Worm (Caenorhabditis elegans) whole organism, L1 larva: ENCODE results near the gene map-2.
"Not testable (repeated sequence)": the region's sequence is repeated elsewhere in the genome, so short reads cannot be mapped to it uniquely, and the experiment has no call there.

Experiments used
- C04F5.9 ChIP-seq: sonication (generic microtip); optimal IDR thresholded peaks from 2 replicates; lab custom pipeline; 2016; ENCODE audit warnings: missing genetic modification characterization, missing compliant biosample characterization
- C34B4.2 ChIP-seq: sonication (generic microtip); optimal IDR thresholded peaks from 2 replicates; lab custom pipeline; 2017; ENCODE audit warnings: mild to moderate bottlenecking, missing genetic modification characterization, missing compliant biosample characterization
- F16B12.6 ChIP-seq: fragments of 150-350 bp; optimal IDR thresholded peaks from 2 replicates; lab custom pipeline; 2014; ENCODE audit warnings: missing biosample characterization, missing genetic modification characterization
- Y116A8C.19 ChIP-seq: sonication (generic microtip); optimal IDR thresholded peaks from 2 replicates; lab custom pipeline; 2016; ENCODE audit warnings: missing compliant biosample characterization, missing genetic modification characterization, borderline replicate concordance
- ama-1 ChIP-seq: fragments of 150-350 bp; optimal IDR thresholded peaks from 2 replicates; lab custom pipeline; 2014
- ceh-90 ChIP-seq: sonication (generic microtip); optimal IDR thresholded peaks from 2 replicates; lab custom pipeline; 2016; ENCODE audit warnings: missing genetic modification characterization, missing compliant biosample characterization
- ces-1 ChIP-seq: fragments of 150-350 bp; optimal IDR thresholded peaks from 2 replicates; lab custom pipeline; 2014; ENCODE audit warnings: missing biosample characterization, missing genetic modification reagents, missing genetic modification characterization
- efl-1 ChIP-seq, 4 experiments: fragments of 150-350 bp; optimal IDR thresholded peaks in 3 of 4; peaks in 1 of 4; 1 replicate in 1 of 4; 2 replicates in 3 of 4; lab custom pipeline; 2014; ENCODE audit warnings: missing biosample characterization in 2 of 4, missing genetic modification characterization in 2 of 4, missing genetic modification reagents in 2 of 4
- ets-5 ChIP-seq: fragments of 200-800 bp; sonication (Bioruptor generic); IDR thresholded peaks from 2 replicates; pipeline ENCODE4 v1.3.6; 2022; ENCODE audit warnings: missing genetic modification characterization, missing compliant biosample characterization
- fos-1 ChIP-seq: fragments of 150-350 bp; optimal IDR thresholded peaks from 2 replicates; lab custom pipeline; 2014; ENCODE audit warnings: missing biosample characterization, missing genetic modification characterization
- hlh-17 ChIP-seq: fragments of 200-800 bp; sonication (Bioruptor generic); optimal IDR thresholded peaks from 2 replicates; lab custom pipeline; 2018; ENCODE audit warnings: missing genetic modification characterization, mild to moderate bottlenecking, missing compliant biosample characterization, moderate library complexity, borderline replicate concordance
- hpl-2 ChIP-seq: fragments of 150-350 bp; optimal IDR thresholded peaks from 2 replicates; lab custom pipeline; 2014; ENCODE audit warnings: missing biosample characterization, missing genetic modification reagents, missing genetic modification characterization
- isw-1 ChIP-seq: fragments of 200-800 bp; sonication (Bioruptor generic); IDR thresholded peaks from 2 replicates; pipeline ENCODE4 v1.3.6; 2022; ENCODE audit warnings: missing genetic modification characterization, missing compliant biosample characterization
- lin-14 ChIP-seq: fragments of 200-800 bp; sonication (Bioruptor generic); optimal IDR thresholded peaks from 2 replicates; lab custom pipeline; 2018; ENCODE audit warnings: mild to moderate bottlenecking, missing genetic modification characterization, moderate library complexity, missing compliant biosample characterization
- lin-15B ChIP-seq: fragments of 150-350 bp; sonication (generic microtip); optimal IDR thresholded peaks from 3 replicates; lab custom pipeline; 2014; ENCODE audit warnings: missing biosample characterization, missing genetic modification characterization
- mab-9 ChIP-seq: fragments of 200-800 bp; sonication (Bioruptor generic); IDR thresholded peaks from 2 replicates; pipeline ENCODE4 v1.3.6; 2022; ENCODE audit warnings: missing genetic modification reagents, missing genetic modification characterization, missing compliant biosample characterization
- mep-1 ChIP-seq: fragments of 150-350 bp; optimal IDR thresholded peaks from 2 replicates; lab custom pipeline; 2014; ENCODE audit warnings: missing biosample characterization, missing genetic modification characterization
- nhr-11 ChIP-seq: fragments of 150-350 bp; optimal IDR thresholded peaks from 2 replicates; lab custom pipeline; 2014; ENCODE audit warnings: missing biosample characterization, missing genetic modification characterization
- nhr-19 ChIP-seq: fragments of 200-800 bp; sonication (Bioruptor generic); conservative IDR thresholded peaks from 2 replicates; pipeline ENCODE4 v1.3.6; 2022; ENCODE audit warnings: missing genetic modification characterization, missing compliant biosample characterization
- nhr-237 ChIP-seq: fragments of 150-350 bp; optimal IDR thresholded peaks from 2 replicates; lab custom pipeline; 2014; ENCODE audit warnings: missing biosample characterization, missing genetic modification characterization
- nhr-28 ChIP-seq: fragments of 150-350 bp; optimal IDR thresholded peaks from 2 replicates; lab custom pipeline; 2014; ENCODE audit warnings: missing biosample characterization, missing genetic modification characterization
- nhr-47 ChIP-seq: sonication (generic microtip); optimal IDR thresholded peaks from 2 replicates; lab custom pipeline; 2016; ENCODE audit warnings: mild to moderate bottlenecking, missing genetic modification characterization, moderate library complexity, missing compliant biosample characterization
- nhr-71 ChIP-seq: sonication (generic microtip); optimal IDR thresholded peaks from 2 replicates; lab custom pipeline; 2016; ENCODE audit warnings: mild to moderate bottlenecking, missing genetic modification characterization, moderate library complexity, missing compliant biosample characterization
- pag-3 ChIP-seq: sonication (generic microtip); optimal IDR thresholded peaks from 2 replicates; lab custom pipeline; 2017; ENCODE audit warnings: missing genetic modification characterization, mild to moderate bottlenecking, missing compliant biosample characterization, antibody characterized with exemption, borderline replicate concordance; ENCODE audit not compliant: insufficient read depth
- rnt-1 ChIP-seq: sonication (generic microtip); optimal IDR thresholded peaks from 2 replicates; lab custom pipeline; 2016; ENCODE audit warnings: mild to moderate bottlenecking, missing genetic modification characterization, moderate library complexity, missing compliant biosample characterization
- sox-4 ChIP-seq: sonication (generic microtip); optimal IDR thresholded peaks from 2 replicates; lab custom pipeline; 2016; ENCODE audit warnings: missing genetic modification characterization, missing compliant biosample characterization
- sptf-1 ChIP-seq: fragments of 150-350 bp; optimal IDR thresholded peaks from 2 replicates; lab custom pipeline; 2014; ENCODE audit warnings: missing biosample characterization, missing genetic modification characterization
- sup-37 ChIP-seq: fragments of 200-800 bp; sonication (Bioruptor generic); optimal IDR thresholded peaks from 2 replicates; lab custom pipeline; 2018; ENCODE audit warnings: mild to moderate bottlenecking, missing genetic modification characterization, missing compliant biosample characterization
- swsn-7 ChIP-seq: sonication (generic microtip); optimal IDR thresholded peaks from 2 replicates; lab custom pipeline; 2016; ENCODE audit warnings: missing genetic modification characterization, missing compliant biosample characterization
- tbx-2 ChIP-seq: sonication (generic microtip); optimal IDR thresholded peaks from 2 replicates; lab custom pipeline; 2016; ENCODE audit warnings: missing genetic modification characterization, missing compliant biosample characterization
- tlp-1 ChIP-seq: fragments of 150-350 bp; optimal IDR thresholded peaks from 2 replicates; lab custom pipeline; 2014; ENCODE audit warnings: missing biosample characterization, missing genetic modification characterization
- unc-86 ChIP-seq: sonication (generic microtip); optimal IDR thresholded peaks from 2 replicates; lab custom pipeline; 2016; ENCODE audit warnings: missing genetic modification characterization, missing compliant biosample characterization
- vab-15 ChIP-seq: sonication (generic microtip); optimal IDR thresholded peaks from 2 replicates; lab custom pipeline; 2017; ENCODE audit warnings: missing genotype, mild to moderate bottlenecking, missing genetic modification characterization, missing compliant biosample characterization
- ztf-4 ChIP-seq: fragments of 150-350 bp; optimal IDR thresholded peaks from 2 replicates; lab custom pipeline; 2014; ENCODE audit warnings: missing biosample characterization, missing genetic modification characterization

map-2 gene

ce11 chrIV:16842873-16843272 is 11.8 kb downstream of the map-2 start, which contains the start of gene Y116A8A.150:
Y116A8A.150 (minus strand) TSS chrIV:16842973.
- TF ChIP-seq unc-86; rnt-1 (tag; lab: Kevin White, UChicago); hlh-17: not testable (repeated sequence)

ce11 chrIV:16831366-16831765 is 23.3 kb downstream of the map-2 start, which contains the start of gene clec-194:
clec-194 (plus strand) TSS chrIV:16831666.
- TF ChIP-seq C04F5.9 (tag; lab: Kevin White, UChicago), result no peak
- TF ChIP-seq ets-5 (GFP tag; lab: Robert Waterston, UW), result no peak
- TF ChIP-seq sup-37, result no peak
- TF ChIP-seq C34B4.2, result no peak
- TF ChIP-seq mab-9, result no peak
- TF ChIP-seq mep-1 (tag; lab: Kevin White, UChicago), result no peak
- no peak for TF ChIP-seq pag-3 (tag; lab: Kevin White, UChicago)

ce11 chrIV:16829896-16830295 is 24.8 kb downstream of the map-2 start, which contains the start of gene Y116A8A.7:
Y116A8A.7 (plus strand) TSS chrIV:16830196.
- TF ChIP-seq ama-1 (no peak), efl-1 (optimal IDR thresholded peaks at IDR 0.05; lab: Kevin White, UChicago) (no peak), efl-1 (GFP tag; optimal IDR thresholded peaks at IDR 0.05 in 1 of 2; lab: Kevin White, UChicago) (peak in 1 of 2 experiments; percentile 57), nhr-11 (tag; lab: Kevin White, UChicago) (no peak)

- no peak for TF ChIP-seq Y116A8C.19 (tag; lab: Kevin White, UChicago)
- TF ChIP-seq nhr-28 (tag; lab: Kevin White, UChicago), result no peak
- TF ChIP-seq tbx-2, result no peak
- no peak for TF ChIP-seq vab-15 (tag; lab: Kevin White, UChicago)
- TF ChIP-seq tlp-1 (tag; lab: Kevin White, UChicago), result no peak
- TF ChIP-seq nhr-237 (tag; lab: Kevin White, UChicago), result no peak
Measured at ce11 chrIV:16828698-16829097, 26.0 kb downstream of the map-2 start, which contains the start of gene Y116A8A.6. Y116A8A.6 (minus strand) TSS chrIV:16828798.

ce11 chrIV:16822529-16822928 is 32.2 kb downstream of the map-2 start, which contains the start of gene Y116A8A.4:
Y116A8A.4 (plus strand) TSS chrIV:16822829.
- TF ChIP-seq nhr-28 (tag; lab: Kevin White, UChicago), result no peak
- TF ChIP-seq, all 84 proteins: peak for 0

- TF ChIP-seq ztf-4 (no peak), swsn-7 (no peak), lin-15B (tag; lab: Kevin White, UChicago) (no peak), hpl-2 (GFP tag; lab: Kevin White, UChicago) (no peak), isw-1 (no peak), lin-14 (GFP tag; lab: Kevin White, UChicago) (no peak), fos-1 (no peak), ces-1 (no peak), nhr-19 (GFP tag; lab: Robert Waterston, UW) (no peak), sptf-1 (no peak), F16B12.6 (tag; lab: Kevin White, UChicago) (no peak), ceh-90 (no peak), Y116A8C.19 (tag; lab: Kevin White, UChicago) (no peak), sox-4 (tag; lab: Kevin White, UChicago) (no peak)
Measured at ce11 chrIV:16813825-16814224, 40.9 kb downstream of the map-2 start, which contains the start of gene Y116A8A.2. Y116A8A.2 (minus strand) TSS chrIV:16813925.

- peak; percentile 5 for TF ChIP-seq nhr-47
- peak; percentile 32 for TF ChIP-seq nhr-71
- no peak for TF ChIP-seq efl-1 (optimal IDR thresholded peaks at IDR 0.05; lab: Kevin White, UChicago)
- peak in 1 of 2 experiments; percentile 7 for TF ChIP-seq efl-1 (GFP tag; optimal IDR thresholded peaks at IDR 0.05 in 1 of 2; lab: Kevin White, UChicago)
- TF ChIP-seq nhr-11 (tag; lab: Kevin White, UChicago), result no peak
Measured at ce11 chrIV:16812116-16812515, 42.6 kb downstream of the map-2 start.
